Fruit fly (Drosophila melanogaster) whole organism, pupa: ENCODE results near the gene CG31122.

Experiments used
- CG10348 ChIP-seq: fragments of 200-800 bp; sonication (Bioruptor generic); IDR thresholded peaks from 2 replicates; pipeline ENCODE4 v1.3.6; 2022; ENCODE audit warnings: missing biosample characterization, missing genetic modification characterization
- CG12605 ChIP-seq: fragments of 200-800 bp; sonication (Bioruptor generic); IDR thresholded peaks from 2 replicates; pipeline ENCODE4 v1.3.6; 2022; ENCODE audit warnings: missing biosample characterization, missing genetic modification characterization
- CG15710 ChIP-seq: fragments of 200-800 bp; sonication (Bioruptor generic); optimal IDR thresholded peaks from 2 replicates; lab custom pipeline; 2018; ENCODE audit warnings: missing biosample characterization, mild to moderate bottlenecking, missing genetic modification characterization, moderate library complexity
- CG32121 ChIP-seq: fragments of 200-800 bp; sonication (Bioruptor generic); IDR thresholded peaks from 2 replicates; pipeline ENCODE4 v1.3.6; 2022; ENCODE audit warnings: missing biosample characterization, missing genetic modification characterization
- CG34367 ChIP-seq: fragments of 200-800 bp; sonication (Bioruptor generic); optimal IDR thresholded peaks from 2 replicates; lab custom pipeline; 2018; ENCODE audit warnings: missing biosample characterization, mild to moderate bottlenecking, missing genetic modification characterization
- CG8159 ChIP-seq: fragments of 200-800 bp; sonication (Bioruptor generic); optimal IDR thresholded peaks from 3 replicates; lab custom pipeline; 2018; ENCODE audit warnings: missing biosample characterization, mild to moderate bottlenecking, missing genetic modification characterization, moderate library complexity
- CG8301 ChIP-seq: fragments of 200-800 bp; sonication (Bioruptor generic); optimal IDR thresholded peaks from 2 replicates; lab custom pipeline; 2018; ENCODE audit warnings: missing biosample characterization, mild to moderate bottlenecking, missing genetic modification characterization
- Pif1A ChIP-seq: fragments of 200-800 bp; sonication (Bioruptor generic); optimal IDR thresholded peaks from 3 replicates; lab custom pipeline; 2016; ENCODE audit warnings: missing biosample characterization, missing genetic modification characterization
- Pif1B ChIP-seq: fragments of 200-800 bp; sonication (Bioruptor generic); optimal IDR thresholded peaks from 3 replicates; lab custom pipeline; 2016; ENCODE audit warnings: missing biosample characterization, missing genetic modification characterization
- Snoo ChIP-seq: fragments of 200-800 bp; sonication (Bioruptor generic); optimal IDR thresholded peaks from 3 replicates; lab custom pipeline; 2017; ENCODE audit warnings: missing biosample characterization, mild to moderate bottlenecking, missing genetic modification characterization, inconsistent platforms

DNA sequence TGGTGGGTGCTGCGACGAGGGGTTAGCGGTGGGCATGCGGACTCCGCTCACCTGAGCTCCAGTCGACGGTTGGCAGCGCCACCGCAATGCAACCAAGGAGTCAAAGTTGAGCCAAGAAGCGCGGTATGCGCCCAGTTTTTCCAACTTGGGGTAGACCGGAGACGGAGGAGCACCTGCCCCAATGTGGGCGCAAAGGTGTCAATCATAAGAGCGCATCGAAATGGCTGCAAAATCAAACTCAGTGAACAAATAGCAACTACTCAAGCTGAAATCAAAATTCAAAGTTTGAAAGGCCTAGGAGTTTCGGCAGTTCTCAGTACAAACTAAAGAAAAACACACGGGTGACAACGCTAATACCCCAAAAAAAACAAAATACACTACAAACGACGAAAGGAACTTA is 51.0 kb downstream of the CG31122 start, which contains the start of gene hmw:
- TF ChIP-seq CG10348 (GFP tag; lab: Robert Waterston, UW) (no peak), CG15710 (tag; lab: Kevin White, UChicago) (no peak), Snoo (tag; lab: Kevin White, UChicago) (no peak), Pif1B (GFP tag; lab: Kevin White, UChicago) (no peak), CG34367 (no peak), CG32121 (GFP tag; lab: Robert Waterston, UW) (no peak), Pif1A (GFP tag; lab: Kevin White, UChicago) (no peak), CG8301 (tag; lab: Kevin White, UChicago) (no peak), CG8159 (tag; lab: Kevin White, UChicago) (no peak), CG12605 (GFP tag; lab: Robert Waterston, UW) (no peak)
